1 fruit fly cellular context compared by ENCODE assay signal in the genomic region with DNA sequence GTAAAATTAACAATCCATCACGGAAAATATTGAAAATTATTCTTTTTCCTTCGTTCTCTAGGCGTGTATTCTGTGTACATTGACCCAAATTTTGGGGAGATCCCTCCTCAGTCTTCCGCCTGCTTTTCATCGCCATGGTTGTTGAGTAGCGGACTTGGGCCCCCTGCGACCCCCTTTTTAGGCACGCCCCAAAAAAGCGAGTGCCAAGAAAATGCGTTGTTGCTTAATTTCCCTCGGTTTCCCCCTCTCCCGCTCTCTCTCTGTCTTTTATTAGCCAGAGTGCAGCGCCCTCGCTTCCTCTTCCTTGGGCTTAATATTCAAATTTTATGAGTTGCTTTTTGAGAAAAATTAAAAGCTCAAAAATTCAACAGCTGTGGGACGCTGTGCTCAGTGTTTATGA.
A peak's percentile ranks its signal among the peaks of the same experiment; 100 is the strongest.
TF ChIP-seq lines count a peak whose summit lies in the region.

No protein-coding gene starts in this region.

TF ChIP-seq in whole organism, embryonic, 481 proteins besides CTCF, POLR2A, EP300 and RAD21 (continued from another document):
- TF ChIP-seq Stat92E (GFP tag; optimal IDR thresholded peaks at IDR 0.05; lab: Kevin White, UChicago) (no peak), chinmo (GFP tag; IDR thresholded peaks at IDR 0.05; lab: Robert Waterston, UW; ENCODE audit: partially characterized antibody) (peak; percentile 51; the same call in 1 of the 4 replicates), jing (GFP tag; optimal IDR thresholded peaks at IDR 0.05; lab: Kevin White, UChicago) (no peak), rib (GFP tag; IDR thresholded peaks at IDR 0.05; lab: Robert Waterston, UW) (peak; percentile 25; the same call in 1 of the 2 replicates), CG4820 (GFP tag; optimal IDR thresholded peaks at IDR 0.05; lab: Kevin White, UChicago) (no peak), Med (GFP tag; lab: Kevin White, UChicago) (peak; percentile 51), Gug (GFP tag; IDR thresholded peaks at IDR 0.05; lab: Robert Waterston, UW) (no peak), CG12942 (GFP tag; optimal IDR thresholded peaks at IDR 0.05; lab: Kevin White, UChicago) (no peak), Atf6 (GFP tag; IDR thresholded peaks at IDR 0.05; lab: Robert Waterston, UW) (no peak), CG12769 (tag; optimal IDR thresholded peaks at IDR 0.05; lab: Kevin White, UChicago) (peak; percentile 80), fd64A (GFP tag; optimal IDR thresholded peaks at IDR 0.05; lab: Kevin White, UChicago) (no peak), tup (GFP tag; optimal IDR thresholded peaks at IDR 0.05; lab: Kevin White, UChicago) (no peak), CoRest (tag; optimal IDR thresholded peaks at IDR 0.05; lab: Kevin White, UChicago) (no peak), YL-1 (GFP tag; optimal IDR thresholded peaks at IDR 0.05; lab: Kevin White, UChicago) (no peak), kah (GFP tag; optimal IDR thresholded peaks at IDR 0.05; lab: Kevin White, UChicago) (no peak), sens (GFP tag; lab: Kevin White, UChicago) (peak; percentile 29), CG32767 (GFP tag; IDR thresholded peaks at IDR 0.05; lab: Robert Waterston, UW) (no peak), Abd-B (GFP tag; optimal IDR thresholded peaks at IDR 0.05; lab: Kevin White, UChicago) (peak; percentile 19)
